Worm (Caenorhabditis elegans) whole organism, L2 larva: ENCODE results near the gene F32D8.14.

ENCODE experiments used
- blmp-1 ChIP-seq: sonication (generic microtip); optimal IDR thresholded peaks from 2 replicates; lab custom pipeline; 2017; ENCODE audit warnings: missing genetic modification characterization, mild to moderate bottlenecking, missing compliant biosample characterization, antibody characterized with exemption, moderate library complexity; ENCODE audit not compliant: insufficient read depth
- unc-62 ChIP-seq: fragments of 150-350 bp; optimal IDR thresholded peaks from 2 replicates; lab custom pipeline; 2014; ENCODE audit warnings: missing biosample characterization, missing genetic modification reagents, missing genetic modification characterization

- TF ChIP-seq blmp-1 (tag; lab: Kevin White, UChicago) (no peak), unc-62 (GFP tag; lab: Kevin White, UChicago) (no peak)
Measured at ce11 chrV:10898629-10899028, 4.0 kb upstream of the F32D8.14 start.
